Fruit fly (Drosophila melanogaster) whole organism, larva: ENCODE results near the gene CG14252.
A peak's percentile ranks its signal among the peaks of the same experiment; 100 is the strongest.

Source experiments
- noc ChIP-seq: fragments of 200-800 bp; sonication (Bioruptor generic); optimal IDR thresholded peaks from 3 replicates; lab custom pipeline; 2019; ENCODE audit warnings: missing biosample characterization, mild to moderate bottlenecking, missing genetic modification characterization, moderate library complexity

The CG14252 gene

DNA sequence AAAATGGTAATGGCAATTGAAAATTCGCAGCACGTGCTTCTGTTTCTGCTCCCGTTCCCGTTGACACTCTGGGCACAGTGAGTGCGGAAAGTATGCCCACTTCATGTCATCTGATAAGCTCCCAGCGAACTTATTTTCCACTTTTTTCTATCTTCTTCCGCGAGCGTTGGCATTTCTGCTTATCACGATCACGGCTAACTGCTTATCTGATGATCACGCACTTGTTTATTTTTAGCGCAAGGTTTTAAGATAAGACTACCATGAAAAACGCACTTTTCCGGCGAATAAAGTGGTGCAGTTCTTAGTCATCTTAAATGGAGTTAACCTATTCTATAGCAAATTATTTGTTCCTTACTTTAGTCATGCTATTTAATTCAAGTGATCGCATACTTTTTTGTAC is 7.9 kb upstream of the CG14252 start:
- peak; percentile 68 for TF ChIP-seq noc (tag; lab: Kevin White, UChicago)

DNA sequence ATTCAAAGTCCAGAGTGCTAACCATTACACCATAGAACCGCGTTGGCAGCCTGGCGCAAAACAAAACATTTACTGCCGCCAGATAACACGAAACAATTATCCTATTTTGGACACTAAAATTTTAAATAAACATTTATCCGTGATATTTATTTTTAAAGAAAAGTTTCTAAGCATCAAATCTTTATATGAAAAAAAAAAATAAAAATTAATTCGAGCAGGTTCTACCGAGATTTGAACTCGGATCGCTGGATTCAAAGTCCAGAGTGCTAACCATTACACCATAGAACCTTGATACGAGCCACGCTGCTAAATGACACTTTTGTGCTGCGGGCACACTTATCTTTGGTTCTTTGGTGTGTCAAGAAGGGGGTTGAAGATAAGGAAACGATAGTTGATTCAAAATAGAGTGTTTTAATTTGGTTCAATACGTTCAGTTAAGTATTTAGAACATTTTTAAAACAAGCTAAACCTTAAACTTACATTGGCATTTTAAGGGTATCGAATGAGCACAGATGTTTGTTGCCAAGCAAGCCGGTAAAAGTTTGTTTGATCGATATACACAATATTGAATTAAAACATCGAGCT is 2.1 kb downstream of the CG14252 start, which contains the start of gene Spag1:
Gene Spag1, plus strand, starts transcription at position 535 of the 585 bp plus-strand sequence.
- peak; percentile 54 for TF ChIP-seq noc (tag; lab: Kevin White, UChicago)

DNA sequence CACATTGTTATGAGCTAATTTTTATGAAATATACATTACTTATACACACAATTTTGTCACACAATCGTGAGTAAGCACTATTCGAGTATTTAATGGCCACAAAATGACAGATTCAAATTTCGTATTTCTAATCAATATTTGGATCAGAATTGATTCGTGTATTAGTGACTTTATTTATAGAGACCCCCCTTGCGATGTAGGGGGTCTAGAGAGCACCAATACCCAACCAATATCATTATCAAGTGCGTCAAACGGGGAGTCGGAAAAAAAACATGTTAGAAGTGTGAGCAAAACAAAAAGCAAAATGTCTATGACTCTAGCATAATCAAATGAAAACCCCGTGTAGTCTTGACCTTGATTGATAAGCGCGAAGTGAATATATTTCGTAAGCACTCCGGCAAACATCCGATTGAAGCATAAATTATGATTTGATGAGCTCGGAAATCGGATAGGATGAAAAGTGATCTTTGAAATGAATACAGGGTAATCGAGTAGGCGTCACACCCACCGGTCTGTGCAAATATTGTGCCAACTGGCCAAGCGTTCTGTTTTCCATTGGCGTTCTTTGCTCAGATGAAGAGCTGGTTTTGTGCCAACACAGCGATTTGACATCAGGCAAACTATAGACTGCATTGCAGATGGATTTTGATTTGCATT is 7.0 kb downstream of the CG14252 start:
- TF ChIP-seq noc (tag; lab: Kevin White, UChicago), result peak; percentile 74

DNA sequence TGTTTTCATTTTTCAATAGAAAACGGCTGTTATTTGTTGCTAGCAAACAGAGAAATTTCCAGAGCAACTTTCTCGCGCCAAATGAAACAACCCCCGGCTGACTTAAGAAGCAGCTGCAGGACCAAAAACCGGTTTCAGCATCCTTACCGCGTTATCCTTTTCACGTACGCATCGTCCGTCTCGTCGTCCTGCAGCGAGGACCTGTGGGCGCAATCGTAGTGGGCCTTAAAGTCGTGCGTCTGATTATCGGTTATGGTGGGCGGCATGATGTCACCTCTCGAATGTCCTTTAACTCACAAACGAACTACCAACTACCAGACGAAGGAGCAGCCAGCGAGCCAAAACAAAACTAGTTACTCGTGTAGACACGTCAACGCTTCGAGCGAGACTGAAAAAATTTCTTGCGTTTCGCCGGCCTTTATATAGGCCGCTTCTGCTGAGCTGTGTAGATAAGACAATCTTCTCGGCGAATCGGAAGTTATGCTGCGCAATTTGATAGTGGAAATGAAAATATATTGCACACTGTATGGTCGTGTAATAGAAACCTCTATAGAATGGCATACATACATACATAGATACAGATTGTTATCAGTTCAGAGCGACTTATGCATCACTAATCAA is 7.6 kb downstream of the CG14252 start:
- no peak for TF ChIP-seq noc (tag; lab: Kevin White, UChicago)

DNA sequence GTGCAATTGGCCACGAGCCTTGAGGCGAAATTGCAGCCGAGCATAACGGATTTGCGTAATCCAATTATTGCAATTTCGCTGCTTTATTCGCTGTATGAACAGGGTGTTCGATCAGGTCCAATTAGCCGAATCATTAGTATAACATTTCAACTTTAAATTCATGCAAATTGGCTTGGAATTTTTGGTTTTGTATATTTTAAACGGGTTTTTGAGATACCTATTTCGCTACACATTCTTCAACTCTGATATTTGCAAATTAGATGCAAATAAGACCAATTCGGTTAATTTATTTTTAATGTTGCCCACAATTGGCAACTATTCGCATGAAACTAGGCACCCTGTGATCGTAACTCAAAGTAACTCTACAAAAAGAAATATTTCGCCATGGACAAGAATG is 8.1 kb downstream of the CG14252 start:
- TF ChIP-seq noc (tag; lab: Kevin White, UChicago), result peak; percentile 61

DNA sequence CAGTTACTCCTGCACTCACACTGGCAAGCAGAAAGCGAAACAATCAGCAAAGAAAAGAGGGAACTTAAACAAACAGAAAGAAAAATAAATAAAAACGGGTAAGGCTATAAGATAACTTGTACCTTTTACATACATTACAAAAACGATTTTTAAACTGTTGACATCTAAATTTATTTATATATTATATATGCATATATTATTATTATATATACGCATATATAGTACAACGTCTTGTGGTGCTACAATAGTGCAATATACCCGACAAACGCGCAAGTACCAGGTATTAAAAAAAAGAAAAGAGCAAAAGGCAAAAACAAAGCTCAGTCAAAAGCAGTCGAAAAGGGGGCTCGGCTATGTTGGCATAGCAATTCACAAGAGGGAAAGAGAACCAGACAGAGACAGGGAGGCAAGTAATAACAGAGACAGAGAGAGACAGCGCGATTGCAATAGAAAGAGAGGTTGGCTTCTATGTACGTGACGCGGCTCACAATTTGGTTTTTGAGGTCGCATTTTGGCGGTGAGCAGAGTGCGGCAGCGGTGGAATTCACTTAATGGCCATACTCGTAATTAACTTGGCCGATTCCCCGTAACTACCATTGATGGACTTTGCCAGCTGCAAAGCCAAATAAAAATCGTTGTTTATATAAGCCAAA is 8.8 kb downstream of the CG14252 start:
- TF ChIP-seq noc (tag; lab: Kevin White, UChicago), result peak; percentile 64

DNA sequence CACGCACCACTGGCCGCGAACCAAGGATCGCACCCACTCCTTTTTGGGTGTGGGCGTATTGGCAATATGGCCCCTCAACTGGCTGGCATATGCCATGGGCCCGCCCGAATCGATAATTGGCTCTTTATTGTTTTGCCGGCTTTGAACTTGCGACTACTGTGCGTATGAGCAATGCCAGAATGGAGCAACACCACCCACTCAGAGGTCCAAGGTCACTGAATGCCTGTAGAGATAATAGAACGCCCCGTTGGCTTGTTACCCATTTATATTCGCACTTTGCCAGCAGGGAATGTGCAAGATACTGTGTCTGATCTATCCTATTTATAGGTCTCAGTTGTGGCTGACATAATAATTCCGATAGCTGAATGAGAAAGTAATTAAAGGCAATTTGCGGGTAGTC is 10.2 kb downstream of the CG14252 start:
- no peak for TF ChIP-seq noc (tag; lab: Kevin White, UChicago)

DNA sequence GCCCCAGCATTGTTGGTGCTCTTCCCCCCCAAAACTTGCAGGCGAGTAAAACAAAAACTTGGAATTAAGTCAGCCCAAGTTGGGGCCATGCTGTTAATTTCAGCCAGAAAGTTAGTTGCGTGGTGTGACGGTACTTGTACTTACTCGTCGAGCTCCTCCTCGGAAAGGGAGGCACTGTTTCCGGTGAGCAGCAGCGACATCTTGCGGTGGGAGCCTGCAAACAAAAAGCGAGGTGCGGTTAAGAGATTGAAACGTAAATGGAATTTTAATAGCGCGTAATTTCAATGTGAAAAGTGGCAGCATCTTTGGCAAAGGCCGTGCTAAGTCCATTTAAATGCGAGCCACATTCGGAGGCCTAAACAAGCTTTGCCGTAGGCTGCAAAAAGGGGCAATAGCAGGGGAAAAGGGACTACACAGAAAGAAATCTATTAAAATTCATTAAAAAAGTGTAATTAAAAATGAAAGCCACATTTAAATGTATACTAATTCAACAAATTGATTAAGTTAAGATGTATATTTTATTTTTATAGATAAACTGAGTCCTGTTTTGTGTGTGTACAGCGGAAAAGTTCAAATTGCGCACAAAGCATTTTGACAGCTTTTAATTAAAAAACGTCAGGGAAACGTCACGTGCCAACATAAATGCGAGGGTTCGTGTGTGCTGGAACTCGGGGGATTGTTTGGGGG is 11.2 kb downstream of the CG14252 start:
- no peak for TF ChIP-seq noc (tag; lab: Kevin White, UChicago)

DNA sequence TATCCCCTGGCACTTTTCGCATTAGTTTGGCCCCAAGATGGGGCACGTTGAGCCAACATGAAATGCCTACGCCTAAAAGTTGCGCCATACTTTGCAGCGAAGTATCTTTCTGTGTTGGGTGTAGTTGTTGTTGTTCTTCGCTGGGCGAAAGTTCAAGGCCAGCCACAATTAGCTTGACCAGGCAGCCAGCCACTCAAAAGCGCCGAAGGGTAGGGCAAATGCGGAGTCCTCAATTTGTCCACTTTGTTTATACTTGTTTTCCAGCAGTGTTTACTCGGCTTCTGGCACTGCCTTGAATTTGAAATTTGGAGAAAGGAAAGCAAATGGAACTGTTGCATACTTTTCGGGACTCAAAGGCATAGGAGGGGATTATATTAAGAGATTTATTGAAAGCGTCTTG is 11.8 kb downstream of the CG14252 start:
- no peak for TF ChIP-seq noc (tag; lab: Kevin White, UChicago)

DNA sequence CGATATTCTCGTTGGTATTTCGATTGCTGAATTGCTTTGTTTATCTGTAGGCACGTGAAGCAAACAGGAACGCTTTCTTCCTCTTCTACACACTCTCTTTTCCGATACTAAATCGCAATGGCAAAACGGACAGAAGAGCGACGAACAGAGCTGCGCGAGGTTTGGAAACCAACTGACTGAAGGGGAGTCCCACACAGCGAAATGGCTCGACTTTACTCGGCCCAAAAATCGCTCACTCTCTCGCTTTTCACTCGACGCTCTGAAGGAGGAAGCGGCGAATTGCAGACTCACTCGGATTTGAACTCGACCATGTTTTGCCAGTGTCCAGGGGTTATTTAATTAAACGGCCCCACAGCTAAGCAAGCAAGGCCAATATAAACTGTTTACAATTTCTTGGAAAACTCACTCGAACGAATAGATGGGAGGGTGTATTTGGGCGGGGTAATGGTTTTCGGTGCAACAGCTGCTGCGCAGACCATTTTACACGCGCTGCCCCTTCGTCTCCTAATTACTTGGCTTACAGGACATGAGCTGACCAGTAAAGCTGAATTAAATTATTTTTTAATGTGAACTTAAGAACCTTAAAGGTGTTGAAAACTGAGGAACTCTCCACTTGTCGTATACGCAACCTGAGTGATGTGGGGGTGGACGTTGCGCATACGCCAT is 13.1 kb downstream of the CG14252 start, which contains the start of gene CG6330:
Gene CG6330, minus strand, starts transcription at position 178 of the 666 bp plus-strand sequence.
- TF ChIP-seq noc (tag; lab: Kevin White, UChicago), result no peak

DNA sequence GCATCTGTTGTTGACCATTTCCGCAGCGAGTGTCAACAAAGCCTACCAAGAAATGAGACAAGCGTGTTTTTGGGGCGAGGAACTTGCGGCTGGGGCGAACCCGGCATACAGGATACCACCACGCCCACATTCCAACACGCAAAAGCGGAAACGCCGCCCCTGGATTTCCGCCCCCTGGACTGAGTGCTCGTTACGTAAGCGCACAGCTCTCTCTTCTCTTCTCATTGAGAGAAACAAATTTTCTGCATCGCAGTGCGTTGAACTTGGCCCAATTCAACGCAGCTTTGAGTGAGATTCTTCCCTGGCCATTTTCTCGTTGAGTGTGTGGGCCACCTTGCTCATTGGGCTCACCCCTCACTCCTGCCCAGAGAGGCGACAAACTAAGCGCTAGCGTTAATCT is 15.2 kb downstream of the CG14252 start:
- no peak for TF ChIP-seq noc (tag; lab: Kevin White, UChicago)

DNA sequence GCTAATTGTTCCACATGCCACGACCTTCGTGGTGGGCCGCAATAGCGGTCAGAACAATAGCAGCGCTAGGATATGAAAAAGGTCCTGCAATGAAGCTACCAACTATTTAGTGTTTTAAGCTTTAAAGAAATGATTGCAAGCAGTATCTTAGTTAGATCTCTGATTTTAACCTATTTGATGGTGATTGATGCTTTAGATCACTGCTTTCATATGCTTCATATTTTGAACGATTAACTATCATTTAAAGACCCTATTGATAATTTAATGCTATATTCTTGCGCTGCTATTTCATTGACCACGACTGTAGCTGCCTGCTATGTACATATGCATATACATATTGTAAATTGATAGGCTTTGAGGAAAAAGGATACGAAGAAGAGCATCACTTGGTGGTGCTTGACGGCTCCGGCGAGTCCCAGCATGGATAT is 18.4 kb downstream of the CG14252 start:
- peak; percentile 88 for TF ChIP-seq noc (tag; lab: Kevin White, UChicago)

DNA sequence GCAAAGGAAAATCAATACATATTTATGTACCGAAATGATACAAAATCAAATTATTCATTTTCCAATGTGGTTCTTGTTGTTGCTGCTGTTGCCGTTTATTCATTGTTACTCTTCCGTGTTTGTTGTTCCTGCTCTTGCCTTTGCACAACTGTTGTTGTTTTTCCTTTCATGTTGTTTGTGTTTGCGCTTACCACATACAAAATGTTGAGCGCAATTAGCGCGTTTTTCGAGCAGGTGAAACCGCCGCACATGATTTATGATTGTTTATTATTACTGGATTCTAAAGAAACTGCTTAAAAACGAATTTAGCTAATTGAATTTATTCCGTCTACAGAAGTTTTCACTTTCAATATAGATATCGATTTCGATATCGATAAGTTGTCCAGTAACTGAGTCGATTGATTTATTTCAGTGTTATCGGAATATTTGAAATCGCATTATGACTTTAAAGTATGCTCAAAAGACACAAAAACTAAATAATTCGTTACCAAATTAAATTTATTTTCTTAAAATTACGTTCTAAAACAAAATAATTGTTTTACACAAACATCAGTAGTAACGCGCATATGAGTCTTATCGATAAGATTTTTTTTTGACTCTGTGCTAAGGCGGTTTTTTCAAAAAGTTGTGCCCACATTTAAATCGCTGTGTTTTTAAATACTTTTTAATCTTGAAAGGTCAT is 19.3 kb downstream of the CG14252 start, which contains the start of gene Tsp97E:
Gene Tsp97E, minus strand, starts transcription at position 366 of the 682 bp plus-strand sequence.
- no peak for TF ChIP-seq noc (tag; lab: Kevin White, UChicago)

DNA sequence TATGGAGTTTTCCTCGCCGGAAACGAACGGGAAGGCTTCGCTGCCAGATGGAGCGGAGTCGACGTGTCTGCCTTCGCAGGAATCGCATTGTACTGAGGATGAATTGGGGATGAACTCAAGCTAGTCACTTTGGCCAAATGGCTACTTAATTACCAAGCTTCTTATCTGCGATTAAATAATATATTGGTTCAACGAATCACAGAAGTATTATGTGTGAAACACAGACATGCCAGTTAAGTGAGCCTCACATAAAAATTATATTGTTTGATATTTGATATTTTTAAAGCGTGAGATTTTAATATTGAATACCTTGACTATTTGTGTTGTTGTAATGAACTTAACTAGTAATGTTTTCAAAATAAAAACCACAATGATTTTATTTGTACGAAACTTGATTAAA is 21.1 kb downstream of the CG14252 start, which contains the start of gene Gr97a:
Gene Gr97a, minus strand, starts transcription at position 101 of the 400 bp plus-strand sequence.
- no peak for TF ChIP-seq noc (tag; lab: Kevin White, UChicago)
